ENCODE assay signal across 1 fruit fly cellular context in the genomic region with DNA sequence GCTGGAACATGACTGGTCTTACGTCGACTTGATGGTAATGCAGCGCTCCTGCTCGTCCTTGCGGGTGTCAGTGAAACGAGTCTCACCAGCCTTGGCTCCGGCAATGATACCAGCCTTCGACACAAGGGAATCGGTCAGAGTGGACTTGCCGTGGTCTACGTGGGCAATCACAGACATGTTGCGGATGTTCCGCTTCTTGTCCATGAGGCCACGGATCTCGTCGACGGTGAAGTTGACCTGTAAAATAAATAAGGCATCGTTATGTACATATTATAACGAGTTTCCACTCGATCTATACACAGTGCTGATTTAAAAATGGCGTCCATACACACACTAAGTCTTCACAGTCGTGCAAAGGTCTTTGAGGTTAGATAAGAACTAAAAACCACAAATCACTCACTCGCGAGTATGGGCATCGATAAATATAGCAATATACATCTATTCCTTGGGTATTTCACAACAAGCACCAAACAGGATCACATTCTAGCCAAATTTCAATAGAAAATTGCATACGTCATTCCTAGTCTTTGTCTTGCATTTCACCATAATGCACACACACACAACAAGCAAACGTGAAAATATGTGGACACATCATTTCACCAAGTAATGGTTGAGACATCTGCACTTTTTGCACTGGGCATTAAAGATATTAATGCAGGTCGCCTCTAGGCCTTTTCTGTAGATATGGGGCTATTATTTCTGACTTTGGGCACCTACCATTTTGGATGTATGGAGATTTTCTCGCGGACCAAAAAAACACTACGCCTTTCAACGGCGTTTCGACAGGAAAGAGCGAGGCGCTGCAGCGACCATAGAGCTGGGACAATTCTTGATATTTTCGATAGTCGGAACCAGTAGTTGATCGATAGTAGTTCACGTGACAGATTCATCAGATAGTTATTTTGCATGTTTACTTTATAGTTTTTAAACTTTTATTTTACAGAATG.
TF ChIP-seq lines count a peak whose summit lies in the region.

A gene (minus strand): TSS at position 843 of the 947 bp plus-strand sequence.

TF ChIP-seq in whole organism, embryonic, 481 proteins besides CTCF, POLR2A, EP300 and RAD21 (continued from another document and continues in another):
- TF ChIP-seq corto (GFP tag; optimal IDR thresholded peaks at IDR 0.05; lab: Kevin White, UChicago) (no peak), zen2 (GFP tag; IDR thresholded peaks at IDR 0.05; lab: Robert Waterston, UW; ENCODE audit: partially characterized antibody) (peak; percentile 85), jumu (GFP tag; optimal IDR thresholded peaks at IDR 0.05; lab: Kevin White, UChicago) (peak; percentile 38), CG18599 (GFP tag; optimal IDR thresholded peaks at IDR 0.05; lab: Kevin White, UChicago) (peak; percentile 78), Dek (tag; optimal IDR thresholded peaks at IDR 0.05; lab: Kevin White, UChicago) (peak; percentile 66), Dp (GFP tag; optimal IDR thresholded peaks at IDR 0.05; lab: Kevin White, UChicago) (peak; percentile 21), ash1 (GFP tag; optimal IDR thresholded peaks at IDR 0.05; lab: Kevin White, UChicago) (peak; percentile 73), CG3407 (GFP tag; optimal IDR thresholded peaks at IDR 0.05; lab: Kevin White, UChicago) (peak; percentile 54), CG4282 (GFP tag; optimal IDR thresholded peaks at IDR 0.05; lab: Kevin White, UChicago) (peak; percentile 59), Bdp1 (GFP tag; optimal IDR thresholded peaks at IDR 0.05; lab: Kevin White, UChicago) (peak; percentile 50), pum (GFP tag; optimal IDR thresholded peaks at IDR 0.05; lab: Kevin White, UChicago) (peak; percentile 37), B-H2 (GFP tag; optimal IDR thresholded peaks at IDR 0.05; lab: Kevin White, UChicago) (peak; percentile 94), CG9727 (GFP tag; optimal IDR thresholded peaks at IDR 0.05; lab: Kevin White, UChicago) (peak; percentile 43), zfh2 (GFP tag; optimal IDR thresholded peaks at IDR 0.05; lab: Kevin White, UChicago) (peak; percentile 62), nau (GFP tag; optimal IDR thresholded peaks at IDR 0.05; lab: Kevin White, UChicago) (peak; percentile 81), bcd (GFP tag; optimal IDR thresholded peaks at IDR 0.05; lab: Kevin White, UChicago) (peak; percentile 77), Hsf (GFP tag; optimal IDR thresholded peaks at IDR 0.05; lab: Kevin White, UChicago) (peak; percentile 78), CG11560 (tag; IDR thresholded peaks at IDR 0.05; lab: Robert Waterston, UW) (no peak), pnt (GFP tag; optimal IDR thresholded peaks at IDR 0.05; lab: Kevin White, UChicago) (peak; percentile 16), odd (GFP tag; optimal IDR thresholded peaks at IDR 0.05; lab: Kevin White, UChicago) (peak; percentile 87), Max (GFP tag; optimal IDR thresholded peaks at IDR 0.05; lab: Kevin White, UChicago) (peak; percentile 63), CG14860 (GFP tag; IDR thresholded peaks at IDR 0.05; lab: Robert Waterston, UW; ENCODE audit: partially characterized antibody) (peak; percentile 89), oc (tag; optimal IDR thresholded peaks at IDR 0.05; lab: Kevin White, UChicago) (peak; percentile 57), hb (GFP tag; IDR thresholded peaks at IDR 0.05; lab: Robert Waterston, UW; ENCODE audit: partially characterized antibody) (peak; percentile 90), row (GFP tag; IDR thresholded peaks at IDR 0.05; lab: Robert Waterston, UW) (peak; percentile 86), Mrtf (GFP tag; IDR thresholded peaks at IDR 0.05; lab: Robert Waterston, UW) (no peak; the same call in 2 of the 3 replicates), CG10147 (GFP tag; optimal IDR thresholded peaks at IDR 0.05; lab: Kevin White, UChicago) (peak; percentile 62), danr (GFP tag; IDR thresholded peaks at IDR 0.05; lab: Robert Waterston, UW) (no peak), schlank (tag; optimal IDR thresholded peaks at IDR 0.05; lab: Kevin White, UChicago) (peak; percentile 84), CG10366 (GFP tag; IDR thresholded peaks at IDR 0.05; lab: Robert Waterston, UW) (peak; percentile 67), ind (GFP tag; optimal IDR thresholded peaks at IDR 0.05; lab: Kevin White, UChicago) (peak; percentile 38), otp (GFP tag; IDR thresholded peaks at IDR 0.05; lab: Robert Waterston, UW) (peak; percentile 73; the same call in 2 of the 3 replicates), CG10274 (GFP tag; optimal IDR thresholded peaks at IDR 0.05; lab: Kevin White, UChicago) (peak; percentile 46), Taf1 (GFP tag; IDR thresholded peaks at IDR 0.05; lab: Robert Waterston, UW) (no peak; the same call in 1 of the 2 replicates), D19B (GFP tag; optimal IDR thresholded peaks at IDR 0.05; lab: Kevin White, UChicago) (peak; percentile 22), Sin3A (optimal IDR thresholded peaks at IDR 0.05; lab: Kevin White, UChicago) (no peak), z (GFP tag; IDR thresholded peaks at IDR 0.05; lab: Robert Waterston, UW) (no peak), Hr78 (GFP tag; optimal IDR thresholded peaks at IDR 0.05; lab: Kevin White, UChicago) (peak in 1 of 2 experiments; percentile 28), az2 (GFP tag; optimal IDR thresholded peaks at IDR 0.05; lab: Kevin White, UChicago) (peak; percentile 56), CG17186 (GFP tag; optimal IDR thresholded peaks at IDR 0.05; lab: Kevin White, UChicago) (peak; percentile 59), CG17568 (GFP tag; optimal IDR thresholded peaks at IDR 0.05; lab: Kevin White, UChicago) (peak; percentile 90), CG12071 (GFP tag; optimal IDR thresholded peaks at IDR 0.05; lab: Kevin White, UChicago) (peak; percentile 77), usp (GFP tag; optimal IDR thresholded peaks at IDR 0.05; lab: Kevin White, UChicago) (no peak), Bteb2 (GFP tag; optimal IDR thresholded peaks at IDR 0.05; lab: Kevin White, UChicago) (peak; percentile 69), CG1647 (GFP tag; optimal IDR thresholded peaks at IDR 0.05; lab: Kevin White, UChicago) (peak; percentile 8), bbx (GFP tag; IDR thresholded peaks at IDR 0.05; lab: Robert Waterston, UW; ENCODE audit: partially characterized antibody) (peak; percentile 96), CG8281 (tag; optimal IDR thresholded peaks at IDR 0.05; lab: Kevin White, UChicago) (peak; percentile 24), CG2889 (GFP tag; IDR thresholded peaks at IDR 0.05; lab: Robert Waterston, UW) (peak; percentile 34; the same call in 1 of the 3 replicates), nmo (GFP tag; optimal IDR thresholded peaks at IDR 0.05; lab: Kevin White, UChicago) (peak; percentile 68), CG1024 (GFP tag; IDR thresholded peaks at IDR 0.05; lab: Robert Waterston, UW) (peak; percentile 71), slp2 (GFP tag; optimal IDR thresholded peaks at IDR 0.05; lab: Kevin White, UChicago) (peak; percentile 33), Doc2 (GFP tag; IDR thresholded peaks at IDR 0.05; lab: Robert Waterston, UW) (no peak), ewg (GFP tag; optimal IDR thresholded peaks at IDR 0.05; lab: Kevin White, UChicago) (peak; percentile 50), CG6813 (GFP tag; optimal IDR thresholded peaks at IDR 0.05; lab: Kevin White, UChicago) (peak; percentile 81), CG17829 (tag; optimal IDR thresholded peaks at IDR 0.05; lab: Kevin White, UChicago) (peak; percentile 78), CG8290 (GFP tag; optimal IDR thresholded peaks at IDR 0.05; lab: Kevin White, UChicago) (peak; percentile 68), CG8290 (tag; optimal IDR thresholded peaks at IDR 0.05; lab: Kevin White, UChicago) (peak; percentile 27 to 92), chn (GFP tag; optimal IDR thresholded peaks at IDR 0.05; lab: Kevin White, UChicago) (peak; percentile 65), fu2 (GFP tag; optimal IDR thresholded peaks at IDR 0.05; lab: Kevin White, UChicago) (peak; percentile 53), Scr (GFP tag; IDR thresholded peaks at IDR 0.05; lab: Robert Waterston, UW; ENCODE audit: partially characterized antibody) (peak; percentile 94), CG3065 (GFP tag; optimal IDR thresholded peaks at IDR 0.05; lab: Kevin White, UChicago) (peak; percentile 38), CG16779 (GFP tag; IDR thresholded peaks at IDR 0.05; lab: Robert Waterston, UW) (peak; percentile 63; the same call in 1 of the 2 replicates), yki (optimal IDR thresholded peaks at IDR 0.05; lab: Kevin White, UChicago) (no peak), lola (GFP tag; optimal IDR thresholded peaks at IDR 0.05; lab: Kevin White, UChicago) (no peak), CG16815 (GFP tag; optimal IDR thresholded peaks at IDR 0.05; lab: Kevin White, UChicago) (peak; percentile 16), jing (GFP tag; optimal IDR thresholded peaks at IDR 0.05; lab: Kevin White, UChicago) (no peak), onecut (GFP tag; IDR thresholded peaks at IDR 0.05; lab: Robert Waterston, UW) (peak; percentile 83), Oaz (GFP tag; IDR thresholded peaks at IDR 0.05; lab: Robert Waterston, UW) (peak; percentile 55; the same call in 1 of the 2 replicates), tx (GFP tag; optimal IDR thresholded peaks at IDR 0.05; lab: Kevin White, UChicago) (peak; percentile 57), ci (GFP tag; IDR thresholded peaks at IDR 0.05; lab: Robert Waterston, UW) (peak; percentile 96), CG10209 (GFP tag; optimal IDR thresholded peaks at IDR 0.05; lab: Kevin White, UChicago) (peak; percentile 73), Ada2b (GFP tag; IDR thresholded peaks at IDR 0.05; lab: Robert Waterston, UW) (peak; percentile 44; the same call in 1 of the 2 replicates), nerfin-1 (tag; optimal IDR thresholded peaks at IDR 0.05; lab: Kevin White, UChicago) (peak; percentile 68), CHES-1-like (GFP tag; optimal IDR thresholded peaks at IDR 0.05; lab: Kevin White, UChicago) (peak; percentile 71), CG12744 (GFP tag; optimal IDR thresholded peaks at IDR 0.05; lab: Kevin White, UChicago) (peak; percentile 68), CG3163 (GFP tag; optimal IDR thresholded peaks at IDR 0.05; lab: Kevin White, UChicago) (peak; percentile 64), CG32772 (GFP tag; IDR thresholded peaks at IDR 0.05; lab: Robert Waterston, UW) (no peak), CG11085 (GFP tag; IDR thresholded peaks at IDR 0.05; lab: Robert Waterston, UW) (peak; percentile 47; the same call in 1 of the 2 replicates), ara (GFP tag; IDR thresholded peaks at IDR 0.05; lab: Robert Waterston, UW) (no peak), trh (GFP tag; optimal IDR thresholded peaks at IDR 0.05; lab: Kevin White, UChicago) (peak; percentile 73), CG12299 (tag; optimal IDR thresholded peaks at IDR 0.05; lab: Kevin White, UChicago) (peak; percentile 70), Hmr (GFP tag; optimal IDR thresholded peaks at IDR 0.05; lab: Kevin White, UChicago) (peak; percentile 96), CG3995 (GFP tag; optimal IDR thresholded peaks at IDR 0.05; lab: Kevin White, UChicago) (peak; percentile 91), hkb (optimal IDR thresholded peaks at IDR 0.05; lab: Kevin White, UChicago) (no peak), hkb (GFP tag; IDR thresholded peaks at IDR 0.05; lab: Robert Waterston, UW) (peak; percentile 71), en (GFP tag; optimal IDR thresholded peaks at IDR 0.05; lab: Kevin White, UChicago) (peak; percentile 59), CG8359 (GFP tag; optimal IDR thresholded peaks at IDR 0.05; lab: Kevin White, UChicago; ENCODE audit: borderline replicate concordance) (peak; percentile 58), CG11504 (tag; optimal IDR thresholded peaks at IDR 0.05; lab: Kevin White, UChicago) (peak; percentile 59), Gsc (GFP tag; IDR thresholded peaks at IDR 0.05; lab: Robert Waterston, UW) (no peak), crp (GFP tag; optimal IDR thresholded peaks at IDR 0.05; lab: Kevin White, UChicago) (peak in 1 of 2 experiments; percentile 28), Sox102F (GFP tag; optimal IDR thresholded peaks at IDR 0.05; lab: Kevin White, UChicago) (peak; percentile 22), scrt (GFP tag; optimal IDR thresholded peaks at IDR 0.05; lab: Kevin White, UChicago) (peak; percentile 66), CG1603 (tag; optimal IDR thresholded peaks at IDR 0.05; lab: Kevin White, UChicago) (peak; percentile 79), CG15479 (GFP tag; optimal IDR thresholded peaks at IDR 0.05; lab: Kevin White, UChicago) (peak; percentile 46), CG14965 (GFP tag; optimal IDR thresholded peaks at IDR 0.05; lab: Kevin White, UChicago; ENCODE audit: borderline replicate concordance) (peak; percentile 34), CG12104 (GFP tag; optimal IDR thresholded peaks at IDR 0.05; lab: Kevin White, UChicago) (peak; percentile 42), CG30431 (GFP tag; optimal IDR thresholded peaks at IDR 0.05; lab: Kevin White, UChicago) (peak; percentile 55), Adf1 (GFP tag; IDR thresholded peaks at IDR 0.05; lab: Robert Waterston, UW) (peak; percentile 50), abd-A (tag; optimal IDR thresholded peaks at IDR 0.05; lab: Kevin White, UChicago) (peak; percentile 32), Sry-δ (GFP tag; optimal IDR thresholded peaks at IDR 0.05; lab: Kevin White, UChicago) (peak; percentile 94), CG14441 (GFP tag; IDR thresholded peaks at IDR 0.05; lab: Robert Waterston, UW) (no peak; the same call in 1 of the 2 replicates), CG9797 (GFP tag; optimal IDR thresholded peaks at IDR 0.05; lab: Kevin White, UChicago) (peak; percentile 48), gcm (GFP tag; optimal IDR thresholded peaks at IDR 0.05; lab: Kevin White, UChicago) (peak; percentile 71), CG1602 (GFP tag; optimal IDR thresholded peaks at IDR 0.05; lab: Kevin White, UChicago) (peak; percentile 24), gfzf (GFP tag; optimal IDR thresholded peaks at IDR 0.05; lab: Kevin White, UChicago) (peak; percentile 12), Hr51 (GFP tag; optimal IDR thresholded peaks at IDR 0.05; lab: Kevin White, UChicago) (peak; percentile 72 to 82), Doc3 (GFP tag; IDR thresholded peaks at IDR 0.05; lab: Robert Waterston, UW; ENCODE audit: partially characterized antibody) (peak; percentile 81), CG4730 (GFP tag; IDR thresholded peaks at IDR 0.05; lab: Robert Waterston, UW) (0 out of 2 replicates have a peak, but pooled peaks have one; percentile 25), amos (GFP tag; IDR thresholded peaks at IDR 0.05; lab: Robert Waterston, UW; ENCODE audit: partially characterized antibody) (peak; percentile 97), CG6254 (GFP tag; optimal IDR thresholded peaks at IDR 0.05; lab: Kevin White, UChicago) (peak; percentile 69), Dll (GFP tag; IDR thresholded peaks at IDR 0.05; lab: Robert Waterston, UW; ENCODE audit: partially characterized antibody) (peak; percentile 92), CG9609 (GFP tag; optimal IDR thresholded peaks at IDR 0.05; lab: Kevin White, UChicago) (peak; percentile 76), kni (GFP tag; optimal IDR thresholded peaks at IDR 0.05; lab: Kevin White, UChicago) (peak; percentile 46), CG7839 (tag; optimal IDR thresholded peaks at IDR 0.05; lab: Kevin White, UChicago) (peak; percentile 68), CG8089 (GFP tag; optimal IDR thresholded peaks at IDR 0.05; lab: Kevin White, UChicago) (peak; percentile 79), CG10654 (GFP tag; optimal IDR thresholded peaks at IDR 0.05; lab: Kevin White, UChicago) (peak; percentile 65)
